Worm (Caenorhabditis elegans): Measurements from ENCODE around the gene pbs-6.

DNA sequence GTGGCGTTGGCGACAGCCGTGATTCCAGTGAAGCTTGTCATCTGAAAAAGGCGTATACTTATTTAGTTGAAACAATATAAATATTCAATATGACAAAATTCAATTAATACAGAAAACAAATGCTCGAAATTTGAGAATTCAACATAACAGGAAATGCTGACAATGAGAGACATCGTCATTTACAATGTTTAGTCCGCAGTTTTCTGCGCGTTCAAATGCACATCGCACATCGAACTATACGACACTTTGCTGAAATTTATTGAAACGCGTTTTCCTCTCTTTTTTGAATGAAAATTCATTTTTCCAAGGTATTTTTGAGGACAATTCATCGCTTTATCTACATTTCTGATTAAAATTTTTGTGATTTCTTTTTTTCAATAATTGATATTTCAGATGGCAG lies at the start of gene pbs-6, which contains the start of gene cids-1:
- no peak for TF ChIP-seq klf-2 (GFP tag; conservative IDR thresholded peaks at IDR 0.05)
- no peak for TF ChIP-seq tab-1 (GFP tag; IDR thresholded peaks at IDR 0.05)
- TF ChIP-seq flt-1 (GFP tag; IDR thresholded peaks at IDR 0.05), result no peak
- no peak for TF ChIP-seq ztf-23 (GFP tag; IDR thresholded peaks at IDR 0.05)
- TF ChIP-seq med-1 (GFP tag; optimal IDR thresholded peaks at IDR 0.05; ENCODE audit: insufficient read depth), result no peak

Data from whole organism, midembryonic.